Worm (Caenorhabditis elegans): ENCODE data around the gene H03G16.6.

H03G16.6 gene

DNA sequence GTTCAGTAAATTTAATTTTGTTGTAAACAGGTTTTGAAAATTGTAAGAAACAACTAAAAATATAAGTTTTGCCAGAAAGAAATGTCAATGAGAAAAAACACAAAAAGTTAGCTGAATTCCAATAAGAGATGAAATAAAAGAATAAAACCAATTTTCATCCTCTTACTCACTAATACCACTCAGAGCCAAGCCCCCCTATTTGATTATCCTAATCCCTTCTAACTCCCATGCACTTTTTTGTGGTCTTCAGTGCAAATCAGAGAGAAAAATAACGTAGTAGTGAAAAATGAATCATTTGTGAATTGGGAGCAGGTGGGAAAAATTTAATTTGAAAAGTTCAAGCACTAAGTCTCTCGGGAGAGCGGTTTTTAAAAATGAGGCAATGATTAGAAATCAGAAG lies 11.1 kb upstream of the H03G16.6 start:
- TF ChIP-seq ces-1 (GFP tag; optimal IDR thresholded peaks at IDR 0.05): no peak
- TF ChIP-seq lin-35 (GFP tag; optimal IDR thresholded peaks at IDR 0.05): no peak
- TF ChIP-seq sptf-1 (tag; optimal IDR thresholded peaks at IDR 0.05): no peak
- peak; percentile 9 for TF ChIP-seq fkh-8 (tag; optimal IDR thresholded peaks at IDR 0.05)
- no peak for TF ChIP-seq alr-1 (tag; optimal IDR thresholded peaks at IDR 0.05; ENCODE audit: borderline replicate concordance)
- TF ChIP-seq pax-3 (tag; optimal IDR thresholded peaks at IDR 0.05): no peak
- TF ChIP-seq C04F5.9 (tag; optimal IDR thresholded peaks at IDR 0.05): no peak
- TF ChIP-seq aly-2 (tag; optimal IDR thresholded peaks at IDR 0.05): no peak

DNA sequence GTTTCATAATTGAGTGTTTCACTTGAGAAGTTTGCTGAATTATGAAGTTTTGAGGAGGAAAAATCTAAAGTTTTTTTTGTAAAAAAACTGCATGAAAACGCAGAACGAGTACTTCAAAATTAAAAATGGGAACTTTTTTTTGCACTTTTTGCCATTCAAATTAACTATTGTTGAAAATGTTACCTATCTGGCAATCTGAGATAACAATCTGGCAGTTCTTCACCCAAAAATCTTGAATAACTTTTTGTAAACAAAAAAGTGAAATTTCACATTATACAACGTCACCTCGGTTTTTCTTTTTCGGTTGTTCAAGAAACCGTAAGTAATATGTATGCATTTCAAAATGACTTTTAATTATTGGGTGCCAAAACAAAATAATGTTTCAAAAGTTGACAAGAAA lies 9.9 kb upstream of the H03G16.6 start:
- TF ChIP-seq nhr-47 (tag; optimal IDR thresholded peaks at IDR 0.05) (no peak), efl-1 (optimal IDR thresholded peaks at IDR 0.05) (no peak), efl-1 (GFP tag; optimal IDR thresholded peaks at IDR 0.05 in 1 of 2) (no peak), nhr-85 (tag) (peak; percentile 64), ama-1 (optimal IDR thresholded peaks at IDR 0.05) (no peak), egl-13 (tag; optimal IDR thresholded peaks at IDR 0.05) (no peak), nhr-11 (tag; optimal IDR thresholded peaks at IDR 0.05) (no peak), lin-14 (GFP tag; optimal IDR thresholded peaks at IDR 0.05) (peak; percentile 31), elt-3 (tag; optimal IDR thresholded peaks at IDR 0.05) (no peak), blmp-1 (tag; optimal IDR thresholded peaks at IDR 0.05) (peak; percentile 23)

DNA sequence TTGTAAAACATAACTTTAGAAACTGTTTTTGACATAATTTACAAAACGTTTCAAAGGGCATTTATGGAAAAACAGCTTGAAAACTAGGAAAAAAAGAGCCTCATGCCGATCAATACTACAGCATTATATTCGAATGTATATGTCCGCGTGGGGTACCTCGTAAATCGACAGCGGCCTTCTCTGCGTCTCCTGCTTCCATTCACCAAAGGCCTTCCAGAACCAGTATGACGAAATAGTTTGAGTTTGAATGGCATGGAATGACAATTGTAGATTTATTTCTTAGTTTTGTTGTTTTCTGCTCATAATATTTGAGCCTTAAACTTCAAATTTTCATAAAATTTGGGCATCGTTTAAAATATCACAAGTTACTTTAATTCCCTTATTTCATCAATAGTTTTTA lies 7.1 kb upstream of the H03G16.6 start:
- peak; percentile 47 for TF ChIP-seq lin-14 (GFP tag; optimal IDR thresholded peaks at IDR 0.05)
- peak; percentile 49 for TF ChIP-seq skn-1 (tag; optimal IDR thresholded peaks at IDR 0.05)
- TF ChIP-seq rnt-1 (tag; optimal IDR thresholded peaks at IDR 0.05): peak; percentile 9
- TF ChIP-seq nhr-77 (tag; optimal IDR thresholded peaks at IDR 0.05): no peak
- TF ChIP-seq nhr-71 (tag; optimal IDR thresholded peaks at IDR 0.05): peak; percentile 15
- peak; percentile 1 for TF ChIP-seq mep-1 (tag; optimal IDR thresholded peaks at IDR 0.05)
- TF ChIP-seq zip-4 (GFP tag; optimal IDR thresholded peaks at IDR 0.05): peak; percentile 13
- TF ChIP-seq grh-1 (GFP tag; IDR thresholded peaks at IDR 0.05): no peak
- peak in 1 of 3 experiments; percentile 1 for TF ChIP-seq ceh-82 (tag; optimal IDR thresholded peaks at IDR 0.05)

DNA sequence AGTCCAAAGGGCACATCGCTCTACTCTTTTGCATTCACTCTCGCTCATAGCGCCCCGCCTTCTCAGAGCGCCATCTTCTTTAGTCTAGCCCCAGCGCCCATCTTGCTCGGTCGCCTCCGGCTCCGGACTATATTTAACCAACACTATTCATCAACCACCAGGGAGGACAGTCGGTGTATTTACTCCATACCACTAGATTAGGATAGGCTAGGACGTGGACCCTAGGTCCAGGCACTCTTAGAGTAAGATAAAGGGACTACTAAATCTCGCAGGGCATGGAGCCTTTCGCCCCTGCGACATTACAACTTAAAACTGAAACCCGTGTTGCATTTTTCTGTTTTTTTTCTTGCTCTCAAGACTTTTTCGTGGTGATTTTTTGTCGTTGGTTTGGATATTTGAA lies 4.9 kb upstream of the H03G16.6 start:
- TF ChIP-seq unc-86 (tag; optimal IDR thresholded peaks at IDR 0.05): no peak
- TF ChIP-seq egl-27 (tag; optimal IDR thresholded peaks at IDR 0.05): no peak
- TF ChIP-seq efl-3 (GFP tag; optimal IDR thresholded peaks at IDR 0.05): no peak
- TF ChIP-seq C34B4.2 (tag; optimal IDR thresholded peaks at IDR 0.05): no peak
- no peak for TF ChIP-seq sox-4 (tag; optimal IDR thresholded peaks at IDR 0.05)
- TF ChIP-seq sptf-1 (tag; optimal IDR thresholded peaks at IDR 0.05): no peak
- TF ChIP-seq ztf-4 (tag; optimal IDR thresholded peaks at IDR 0.05): no peak
- TF ChIP-seq sup-37 (GFP tag; optimal IDR thresholded peaks at IDR 0.05): no peak
- TF ChIP-seq nhr-11 (tag; optimal IDR thresholded peaks at IDR 0.05): no peak
- TF ChIP-seq F16B12.6 (tag; optimal IDR thresholded peaks at IDR 0.05): no peak
- TF ChIP-seq hlh-4 (tag; optimal IDR thresholded peaks at IDR 0.05): no peak
- TF ChIP-seq pqm-1 (tag; optimal IDR thresholded peaks at IDR 0.05): no peak
- TF ChIP-seq lin-14 (GFP tag; optimal IDR thresholded peaks at IDR 0.05): no peak
- TF ChIP-seq lin-15B (tag; optimal IDR thresholded peaks at IDR 0.05): no peak
- no peak for TF ChIP-seq fkh-10 (GFP tag; optimal IDR thresholded peaks at IDR 0.05)

DNA sequence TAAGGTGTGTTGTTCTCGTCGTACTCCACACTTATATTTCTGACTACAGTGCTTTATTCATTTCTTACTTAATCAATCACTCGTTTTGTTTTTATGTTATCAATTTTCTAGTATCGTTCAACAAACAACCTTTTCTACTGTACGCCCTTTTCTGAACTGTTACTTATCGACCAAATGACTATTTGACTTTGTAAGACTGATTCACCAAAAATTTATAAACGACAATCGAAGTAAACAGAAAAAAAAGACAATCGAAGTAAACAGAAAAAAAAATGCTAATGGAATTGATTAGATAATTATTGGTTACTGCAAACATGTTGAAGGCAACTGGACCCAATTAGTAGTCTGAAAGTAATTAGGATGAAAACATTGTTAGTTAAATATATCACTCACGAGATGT lies 2.5 kb upstream of the H03G16.6 start:
- TF ChIP-seq nhr-11 (tag; optimal IDR thresholded peaks at IDR 0.05): no peak
- no peak for TF ChIP-seq nhr-77 (tag; optimal IDR thresholded peaks at IDR 0.05)
- TF ChIP-seq nhr-237 (tag; optimal IDR thresholded peaks at IDR 0.05): no peak
- no peak for TF ChIP-seq efl-3 (GFP tag; optimal IDR thresholded peaks at IDR 0.05)
- TF ChIP-seq vab-15 (tag; optimal IDR thresholded peaks at IDR 0.05): no peak
- TF ChIP-seq unc-98 (GFP tag; IDR thresholded peaks at IDR 0.05): no peak
- TF ChIP-seq tbx-2 (tag; optimal IDR thresholded peaks at IDR 0.05): no peak
- TF ChIP-seq nhr-20 (tag; optimal IDR thresholded peaks at IDR 0.05): no peak
- TF ChIP-seq pqm-1 (tag; optimal IDR thresholded peaks at IDR 0.05): no peak
- no peak for TF ChIP-seq egl-13 (tag; optimal IDR thresholded peaks at IDR 0.05)

All from whole organism, L1 larva.